Fruit fly (Drosophila melanogaster): ENCODE results near the gene Naa20B.

The Naa20B gene

DNA sequence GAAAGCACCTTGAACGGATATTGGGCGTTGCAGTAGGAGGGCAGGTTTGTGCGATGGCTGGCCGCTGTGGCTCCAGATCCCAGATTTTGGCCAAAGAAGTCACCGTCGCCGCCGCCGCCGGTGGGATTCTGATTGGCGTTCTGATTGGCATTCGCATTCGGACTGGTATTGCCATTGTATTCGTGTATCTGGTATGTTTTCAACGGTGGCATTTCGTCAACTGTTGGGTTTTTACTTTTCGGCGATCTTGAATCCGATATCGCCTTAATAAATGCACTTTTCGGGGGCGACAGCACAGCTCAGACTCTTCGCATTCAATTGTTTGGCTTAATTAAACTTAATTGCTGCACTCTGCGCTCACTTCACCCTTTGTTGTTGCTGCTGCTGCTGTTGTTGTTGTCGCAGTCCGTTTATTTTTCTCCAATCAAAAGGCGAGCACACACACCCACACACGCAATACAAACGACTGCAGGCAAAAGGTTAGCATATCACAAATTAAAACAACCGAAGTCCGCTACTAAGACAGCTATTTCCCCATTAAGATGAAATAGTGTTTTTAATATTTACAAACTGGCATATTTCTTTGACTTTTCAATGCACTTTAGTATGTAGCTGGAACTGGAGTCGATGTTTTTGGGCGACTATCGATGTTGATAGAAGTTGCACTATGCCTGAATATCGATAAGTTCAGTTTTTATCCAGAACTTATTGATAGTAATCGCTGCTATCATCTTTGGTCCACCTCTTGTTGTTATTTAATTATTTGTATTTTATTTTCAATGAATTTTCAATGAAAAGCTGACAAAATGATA, 37.8 kb upstream of the Naa20B start, which contains the start of the genes CG9426 and mRF1 (continued):
- TF ChIP-seq dimm (GFP tag; IDR thresholded peaks at IDR 0.05), result no peak
- no peak for TF ChIP-seq CG1647 (GFP tag; optimal IDR thresholded peaks at IDR 0.05)
- TF ChIP-seq CG14014 (GFP tag; IDR thresholded peaks at IDR 0.05), result no peak
- no peak for TF ChIP-seq CG11723 (GFP tag; optimal IDR thresholded peaks at IDR 0.05)
- peak; percentile 30 for TF ChIP-seq pho (GFP tag; optimal IDR thresholded peaks at IDR 0.05)
- no peak for TF ChIP-seq CG12104 (GFP tag; optimal IDR thresholded peaks at IDR 0.05)
- TF ChIP-seq br (optimal IDR thresholded peaks at IDR 0.05), result no peak
- TF ChIP-seq Hmx (GFP tag; optimal IDR thresholded peaks at IDR 0.05), result no peak
- TF ChIP-seq CG11247 (GFP tag; IDR thresholded peaks at IDR 0.05), result no peak
- no peak for TF ChIP-seq CG1602 (GFP tag; optimal IDR thresholded peaks at IDR 0.05)
- TF ChIP-seq mam (GFP tag; optimal IDR thresholded peaks at IDR 0.05), result peak; percentile 23
- peak; percentile 20 for TF ChIP-seq CG17359 (tag; optimal IDR thresholded peaks at IDR 0.05)
- peak; percentile 37 for TF ChIP-seq CG7987 (GFP tag; optimal IDR thresholded peaks at IDR 0.05)
- TF ChIP-seq CG14441 (GFP tag; IDR thresholded peaks at IDR 0.05), result peak; percentile 22; the same call in 1 of the 2 replicates
- TF ChIP-seq Aef1 (GFP tag; IDR thresholded peaks at IDR 0.05), result peak; percentile 32; the same call in 1 of the 3 replicates
- no peak for TF ChIP-seq Fer2 (tag; optimal IDR thresholded peaks at IDR 0.05)
- TF ChIP-seq dmrt11E (tag; optimal IDR thresholded peaks at IDR 0.05), result no peak
- TF ChIP-seq Chrac-16 (GFP tag; optimal IDR thresholded peaks at IDR 0.05), result no peak
- peak; percentile 93 for TF ChIP-seq YL-1 (GFP tag; optimal IDR thresholded peaks at IDR 0.05)
- no peak for TF ChIP-seq schlank (tag; optimal IDR thresholded peaks at IDR 0.05)
- TF ChIP-seq Nf-YB (GFP tag; optimal IDR thresholded peaks at IDR 0.05), result peak; percentile 84
- TF ChIP-seq Rx (GFP tag; IDR thresholded peaks at IDR 0.05), result no peak
- peak; percentile 19 for TF ChIP-seq CG17186 (GFP tag; optimal IDR thresholded peaks at IDR 0.05)
- no peak for TF ChIP-seq esg (GFP tag; conservative IDR thresholded peaks at IDR 0.05)
- TF ChIP-seq Neu2 (GFP tag; optimal IDR thresholded peaks at IDR 0.05; ENCODE audit: borderline replicate concordance), result peak; percentile 21
- TF ChIP-seq CG6683 (GFP tag; optimal IDR thresholded peaks at IDR 0.05), result no peak
- TF ChIP-seq CG8359 (GFP tag; optimal IDR thresholded peaks at IDR 0.05; ENCODE audit: borderline replicate concordance), result no peak
- no peak for TF ChIP-seq Antp (GFP tag; optimal IDR thresholded peaks at IDR 0.05)
- no peak for TF ChIP-seq Hr51 (GFP tag; optimal IDR thresholded peaks at IDR 0.05)
- no peak for TF ChIP-seq CG11085 (GFP tag; IDR thresholded peaks at IDR 0.05)
- TF ChIP-seq ewg (GFP tag; optimal IDR thresholded peaks at IDR 0.05), result no peak
- TF ChIP-seq CG10959 (GFP tag; IDR thresholded peaks at IDR 0.05), result no peak
- TF ChIP-seq C15 (GFP tag; IDR thresholded peaks at IDR 0.05), result no peak
- TF ChIP-seq yki (optimal IDR thresholded peaks at IDR 0.05), result no peak
- TF ChIP-seq amos (GFP tag; IDR thresholded peaks at IDR 0.05; ENCODE audit: partially characterized antibody), result peak; percentile 97
- TF ChIP-seq gt (GFP tag; IDR thresholded peaks at IDR 0.05), result no peak
- no peak for TF ChIP-seq CG31388 (GFP tag; optimal IDR thresholded peaks at IDR 0.05)
- TF ChIP-seq eve (GFP tag; optimal IDR thresholded peaks at IDR 0.05), result no peak
- TF ChIP-seq CG13296 (GFP tag; optimal IDR thresholded peaks at IDR 0.05), result peak; percentile 6
- peak; percentile 17 for TF ChIP-seq CG12155 (GFP tag; optimal IDR thresholded peaks at IDR 0.05)
- no peak for TF ChIP-seq Atf-2 (GFP tag; optimal IDR thresholded peaks at IDR 0.05)
- TF ChIP-seq Sry-δ (GFP tag; optimal IDR thresholded peaks at IDR 0.05), result peak; percentile 96
- TF ChIP-seq CG33557 (GFP tag; optimal IDR thresholded peaks at IDR 0.05), result no peak
- TF ChIP-seq CG12071 (GFP tag; optimal IDR thresholded peaks at IDR 0.05), result no peak
- peak; percentile 97 for TF ChIP-seq CG4360 (GFP tag; IDR thresholded peaks at IDR 0.05)
- TF ChIP-seq nau (GFP tag; optimal IDR thresholded peaks at IDR 0.05), result no peak
- peak; percentile 94 for TF ChIP-seq CG15514 (GFP tag; optimal IDR thresholded peaks at IDR 0.05)

Data from whole organism, embryonic.